Worm (Caenorhabditis elegans): ENCODE data around the gene T24A6.1.
"Not testable (repeated sequence)": the region's sequence is repeated elsewhere in the genome, so short reads cannot be mapped to it uniquely, and the experiment has no call there.

DNA sequence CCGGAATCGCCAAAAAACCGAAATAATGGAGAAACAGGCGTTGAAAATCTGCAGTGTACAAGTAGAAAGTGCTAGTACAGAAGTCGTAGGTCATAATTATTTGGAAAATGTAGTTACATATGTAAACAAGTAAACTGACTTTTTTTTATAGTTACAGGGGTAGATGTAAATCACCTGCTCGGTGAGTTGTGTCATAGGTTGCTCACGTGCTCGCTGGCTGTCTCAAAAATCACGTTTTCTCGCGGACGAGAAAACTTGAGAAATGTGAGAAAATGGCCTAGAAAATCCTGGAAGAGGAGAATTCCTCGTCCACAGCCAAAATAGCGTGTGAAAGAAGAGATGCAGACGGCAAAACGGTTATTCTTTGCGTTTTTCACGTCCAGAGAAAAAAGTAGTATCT, 38.2 kb downstream of the T24A6.1 start, which contains the start of gene srh-212:
- TF ChIP-seq nhr-12 (tag; optimal IDR thresholded peaks at IDR 0.05); ztf-11 (tag; optimal IDR thresholded peaks at IDR 0.05); lin-13 (tag; optimal IDR thresholded peaks at IDR 0.05); unc-62 (GFP tag; optimal IDR thresholded peaks at IDR 0.05): not testable (repeated sequence)

Data from whole organism, mixed stage, embryonic.